Worm (Caenorhabditis elegans): Measurements from ENCODE around the gene Y48C3A.20.

ce11 chrII:13369231-13369630 lies at the start of gene Y48C3A.20:
- TF ChIP-seq pes-1 (GFP tag; IDR thresholded peaks at IDR 0.05) (no peak), ama-1 (optimal IDR thresholded peaks at IDR 0.05) (no peak), hmbx-1 (tag; optimal IDR thresholded peaks at IDR 0.05) (no peak), B0310.2 (tag; optimal IDR thresholded peaks at IDR 0.05) (no peak), tbx-37 (GFP tag; conservative IDR thresholded peaks at IDR 0.05) (no peak), sea-1 (GFP tag; conservative IDR thresholded peaks at IDR 0.05) (no peak), hnd-1 (tag; optimal IDR thresholded peaks at IDR 0.05) (no peak), ets-7 (tag; optimal IDR thresholded peaks at IDR 0.05) (no peak), hmg-4 (GFP tag; optimal IDR thresholded peaks at IDR 0.05) (no peak), F13C5.2 (tag; optimal IDR thresholded peaks at IDR 0.05) (peak; percentile 54), flt-1 (GFP tag; IDR thresholded peaks at IDR 0.05) (no peak), tbx-11 (GFP tag; IDR thresholded peaks at IDR 0.05) (no peak), aly-1 (tag; optimal IDR thresholded peaks at IDR 0.05) (no peak), tra-4 (tag; optimal IDR thresholded peaks at IDR 0.05) (no peak)
